Worm (Caenorhabditis elegans) whole organism, late embryonic: ENCODE results near the gene F16G10.13.

Experiments used
- C08G9.2 ChIP-seq: sonication (generic microtip); optimal IDR thresholded peaks from 2 replicates; lab custom pipeline; 2016; ENCODE audit warnings: mild to moderate bottlenecking, missing genetic modification characterization, moderate library complexity, missing compliant biosample characterization
- C38D4.7 ChIP-seq: fragments of 200-800 bp; sonication (Bioruptor generic); optimal IDR thresholded peaks from 2 replicates; lab custom pipeline; 2018; ENCODE audit warnings: mild to moderate bottlenecking, missing genetic modification characterization, moderate library complexity, missing compliant biosample characterization
- K09A11.1 ChIP-seq: sonication (generic microtip); optimal IDR thresholded peaks from 2 replicates; lab custom pipeline; 2017; ENCODE audit warnings: antibody characterized with exemption, mild to moderate bottlenecking, missing genetic modification characterization, missing compliant biosample characterization; ENCODE audit not compliant: insufficient read depth
- T23F11.4 ChIP-seq: fragments of 200-800 bp; sonication (Bioruptor generic); optimal IDR thresholded peaks from 2 replicates; lab custom pipeline; 2018; ENCODE audit warnings: mild to moderate bottlenecking, missing genetic modification characterization, missing compliant biosample characterization
- Y22D7AL.16 ChIP-seq: sonication (generic microtip); optimal IDR thresholded peaks from 2 replicates; lab custom pipeline; 2016; ENCODE audit warnings: missing genetic modification characterization, missing compliant biosample characterization
- ceh-14 ChIP-seq: sonication (generic microtip); optimal IDR thresholded peaks from 2 replicates; lab custom pipeline; 2016; ENCODE audit warnings: missing genotype, missing genetic modification characterization, missing compliant biosample characterization
- ceh-19 ChIP-seq: fragments of 200-800 bp; sonication (Bioruptor generic); optimal IDR thresholded peaks from 2 replicates; lab custom pipeline; 2018; ENCODE audit warnings: mild to moderate bottlenecking, missing genetic modification characterization, missing compliant biosample characterization
- ceh-22 ChIP-seq: sonication (generic microtip); optimal IDR thresholded peaks from 2 replicates; lab custom pipeline; 2017; ENCODE audit warnings: missing biosample characterization, missing genetic modification characterization
- ceh-24 ChIP-seq: sonication (generic microtip); optimal IDR thresholded peaks from 2 replicates; lab custom pipeline; 2016; ENCODE audit warnings: mild to moderate bottlenecking, missing genetic modification characterization, missing compliant biosample characterization
- ceh-30 ChIP-seq: fragments of 150-350 bp; optimal IDR thresholded peaks from 2 replicates; lab custom pipeline; 2014; ENCODE audit warnings: missing biosample characterization, missing genetic modification characterization
- ceh-34 ChIP-seq: sonication (generic microtip); optimal IDR thresholded peaks from 2 replicates; lab custom pipeline; 2016; ENCODE audit warnings: mild to moderate bottlenecking, missing genetic modification characterization, missing compliant biosample characterization
- ceh-45 ChIP-seq: fragments of 200-800 bp; sonication (Bioruptor generic); IDR thresholded peaks from 2 replicates; pipeline ENCODE4 v1.3.6; 2022; ENCODE audit warnings: missing genetic modification reagents, missing genetic modification characterization, missing compliant biosample characterization
- ceh-48 ChIP-seq: sonication (generic microtip); optimal IDR thresholded peaks from 2 replicates; lab custom pipeline; 2016; ENCODE audit warnings: missing genetic modification characterization, inconsistent platforms, missing compliant biosample characterization
- ceh-9 ChIP-seq: sonication (generic microtip); optimal IDR thresholded peaks from 2 replicates; lab custom pipeline; 2016; ENCODE audit warnings: mild to moderate bottlenecking, missing genetic modification characterization, inconsistent platforms, missing compliant biosample characterization
- che-1 ChIP-seq: sonication (generic microtip); optimal IDR thresholded peaks from 2 replicates; lab custom pipeline; 2016; ENCODE audit warnings: mild to moderate bottlenecking, missing genetic modification characterization, missing compliant biosample characterization
- dmd-4 ChIP-seq: sonication (generic microtip); optimal IDR thresholded peaks from 2 replicates; lab custom pipeline; 2016; ENCODE audit warnings: borderline replicate concordance, missing genetic modification characterization, missing compliant biosample characterization
- dve-1 ChIP-seq: sonication (generic microtip); optimal IDR thresholded peaks from 2 replicates; lab custom pipeline; 2017; ENCODE audit warnings: antibody characterized with exemption, mild to moderate bottlenecking, missing genetic modification characterization, missing compliant biosample characterization
- elt-2 ChIP-seq: sonication (generic microtip); optimal IDR thresholded peaks from 2 replicates; lab custom pipeline; 2016; ENCODE audit warnings: missing genetic modification reagents, missing genetic modification characterization, missing compliant biosample characterization
- elt-4 ChIP-seq: sonication (generic microtip); optimal IDR thresholded peaks from 2 replicates; lab custom pipeline; 2016; ENCODE audit warnings: missing genetic modification characterization, missing compliant biosample characterization
- eyg-1 ChIP-seq: sonication (generic microtip); optimal IDR thresholded peaks from 2 replicates; lab custom pipeline; 2016; ENCODE audit warnings: missing genotype, missing genetic modification characterization, missing compliant biosample characterization
- hlh-15 ChIP-seq: sonication (generic microtip); optimal IDR thresholded peaks from 2 replicates; lab custom pipeline; 2016; ENCODE audit warnings: missing genetic modification characterization, missing compliant biosample characterization
- hlh-6 ChIP-seq: sonication (generic microtip); optimal IDR thresholded peaks from 2 replicates; lab custom pipeline; 2016; ENCODE audit warnings: missing genotype, missing genetic modification characterization, missing compliant biosample characterization
- hlh-8 ChIP-seq: sonication (generic microtip); optimal IDR thresholded peaks from 2 replicates; lab custom pipeline; 2016; ENCODE audit warnings: missing genotype, missing genetic modification characterization, missing compliant biosample characterization
- lim-6 ChIP-seq: sonication (generic microtip); optimal IDR thresholded peaks from 2 replicates; lab custom pipeline; 2016; ENCODE audit warnings: missing genetic modification characterization, missing compliant biosample characterization
- nhr-232 ChIP-seq: sonication (generic microtip); optimal IDR thresholded peaks from 2 replicates; lab custom pipeline; 2016; ENCODE audit warnings: missing genetic modification characterization, missing compliant biosample characterization
- pag-3 ChIP-seq: sonication (generic microtip); optimal IDR thresholded peaks from 2 replicates; lab custom pipeline; 2016; ENCODE audit warnings: missing compliant biosample characterization, missing genetic modification characterization, borderline replicate concordance
- pqm-1 ChIP-seq: sonication (generic microtip); optimal IDR thresholded peaks from 2 replicates; lab custom pipeline; 2016; ENCODE audit warnings: missing genetic modification characterization, missing compliant biosample characterization
- pros-1 ChIP-seq: fragments of 150-350 bp; optimal IDR thresholded peaks from 2 replicates; lab custom pipeline; 2014; ENCODE audit warnings: missing biosample characterization, missing genetic modification reagents, missing genetic modification characterization
- ref-2 ChIP-seq: sonication (generic microtip); optimal IDR thresholded peaks from 2 replicates; lab custom pipeline; 2016; ENCODE audit warnings: missing genetic modification characterization, missing compliant biosample characterization
- sdc-2 ChIP-seq: sonication (generic microtip); optimal IDR thresholded peaks from 2 replicates; lab custom pipeline; 2016; ENCODE audit warnings: missing genotype, missing genetic modification characterization, missing compliant biosample characterization
- sox-2 ChIP-seq: fragments of 200-800 bp; sonication (Bioruptor generic); IDR thresholded peaks from 2 replicates; pipeline ENCODE4 v1.3.6; 2022; ENCODE audit warnings: missing genetic modification reagents, missing genetic modification characterization, missing compliant biosample characterization
- tbx-2 ChIP-seq: sonication (generic microtip); optimal IDR thresholded peaks from 2 replicates; lab custom pipeline; 2016; ENCODE audit warnings: missing genetic modification characterization, missing compliant biosample characterization
- tbx-7 ChIP-seq: sonication (generic microtip); optimal IDR thresholded peaks from 2 replicates; lab custom pipeline; 2016; ENCODE audit warnings: missing genotype, missing genetic modification characterization, missing compliant biosample characterization
- unc-3 ChIP-seq, 2 experiments: fragments of 200-800 bp in 1 of 2; sonication (Bioruptor generic) in 1 of 2; sonication (generic microtip) in 1 of 2; conservative IDR thresholded peaks in 1 of 2; optimal IDR thresholded peaks in 1 of 2; 2 replicates each; pipeline versions ENCODE4 v1.3.6 to Lab custom; 2016 to 2022; ENCODE audit warnings: missing compliant biosample characterization in 2 of 2, missing genetic modification characterization in 2 of 2, missing genetic modification reagents in 1 of 2
- unc-42 ChIP-seq: sonication (generic microtip); optimal IDR thresholded peaks from 2 replicates; lab custom pipeline; 2016; ENCODE audit warnings: missing genotype, missing genetic modification characterization, missing compliant biosample characterization
- unc-55 ChIP-seq: sonication (generic microtip); optimal IDR thresholded peaks from 2 replicates; lab custom pipeline; 2017; ENCODE audit warnings: missing biosample characterization, missing genetic modification reagents, missing genetic modification characterization
- zip-5 ChIP-seq: sonication (generic microtip); optimal IDR thresholded peaks from 2 replicates; lab custom pipeline; 2016; ENCODE audit warnings: missing genetic modification characterization, missing compliant biosample characterization
- ztf-16 ChIP-seq: sonication (generic microtip); optimal IDR thresholded peaks from 2 replicates; lab custom pipeline; 2017; ENCODE audit warnings: missing genetic modification characterization, missing compliant biosample characterization

The F16G10.13 gene

ce11 chrII:2431972-2432371 lies 36.2 kb upstream of the F16G10.13 start, which contains the start of gene ceh-86:
Gene ceh-86, minus strand, starts transcription at chrII:2432072.
- TF ChIP-seq Y22D7AL.16 (no peak), ceh-48 (peak; percentile 55), hlh-15 (no peak), tbx-7 (tag; lab: Kevin White, UChicago) (no peak), ceh-22 (no peak), K09A11.1 (no peak)

ce11 chrII:2422427-2422826 lies 26.7 kb upstream of the F16G10.13 start:
- TF ChIP-seq che-1 (tag; lab: Kevin White, UChicago) = no peak
- TF ChIP-seq pag-3 (tag; lab: Kevin White, UChicago) = no peak

DNA sequence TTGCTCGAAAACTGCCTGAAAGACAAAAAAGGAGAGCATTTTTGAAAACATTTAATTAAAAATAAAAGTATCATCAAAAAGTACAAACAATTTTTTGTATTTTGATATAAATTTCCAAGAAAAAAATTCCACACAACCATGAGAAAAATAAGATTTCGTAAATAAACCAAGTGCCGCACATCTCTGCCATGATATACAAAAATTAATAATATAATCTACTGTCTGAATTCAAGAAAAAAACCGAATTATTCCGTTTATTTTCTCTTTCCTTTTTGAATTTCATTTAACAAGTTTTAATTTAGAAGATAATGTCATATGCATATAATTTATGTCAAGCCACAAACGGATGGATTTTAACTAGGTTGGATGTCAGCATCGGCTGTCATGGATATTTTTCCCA lies 26.1 kb upstream of the F16G10.13 start, which contains the start of gene F42G2.2:
TSS of gene F42G2.2 (plus strand) at position 301 of the 400 bp plus-strand sequence.
- TF ChIP-seq ceh-30 (tag; lab: Kevin White, UChicago) (no peak), C38D4.7 (GFP tag; lab: Kevin White, UChicago) (no peak), ceh-9 (tag; lab: Kevin White, UChicago) (no peak), ceh-45 (GFP tag; lab: Robert Waterston, UW) (no peak), T23F11.4 (GFP tag; lab: Kevin White, UChicago) (no peak), eyg-1 (tag; lab: Kevin White, UChicago) (no peak), nhr-232 (no peak), ref-2 (tag; lab: Kevin White, UChicago) (no peak), unc-3 (GFP tag; conservative IDR thresholded peaks at IDR 0.05; lab: Robert Waterston, UW) (no peak), unc-3 (tag; optimal IDR thresholded peaks at IDR 0.05; lab: Kevin White, UChicago) (no peak), ceh-24 (tag; lab: Kevin White, UChicago) (no peak), zip-5 (tag; lab: Kevin White, UChicago) (no peak), lim-6 (no peak), dmd-4 (tag; lab: Kevin White, UChicago) (no peak), ztf-16 (tag; lab: Kevin White, UChicago) (no peak), pros-1 (tag; lab: Kevin White, UChicago) (no peak), unc-42 (tag; lab: Kevin White, UChicago) (no peak), ceh-19 (no peak), hlh-8 (tag; lab: Kevin White, UChicago) (no peak), hlh-6 (tag; lab: Kevin White, UChicago) (no peak), dve-1 (tag; lab: Kevin White, UChicago) (no peak)

DNA sequence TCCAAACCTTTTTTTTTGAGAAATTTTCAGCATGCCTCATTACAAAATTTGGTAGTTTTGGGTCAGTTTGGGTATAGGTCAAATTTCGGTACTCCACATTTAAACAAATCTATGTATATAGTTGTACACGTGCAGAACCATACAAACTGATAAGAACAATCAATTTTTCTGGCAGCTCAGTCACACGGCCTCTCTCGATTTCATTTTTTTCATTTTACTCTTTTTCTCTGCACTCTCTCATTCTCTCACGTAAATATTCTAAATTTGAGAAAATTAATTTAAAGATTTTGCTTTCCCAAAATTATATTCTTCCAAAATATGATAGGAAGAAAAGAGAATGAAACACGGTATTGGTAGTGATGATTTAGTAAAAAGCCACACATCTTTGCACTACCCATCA lies 25.4 kb upstream of the F16G10.13 start:
- TF ChIP-seq unc-55 (no peak), elt-2 (tag; lab: Kevin White, UChicago) (peak; percentile 24)
- TF ChIP-seq, all 69 proteins: peak for 1

- TF ChIP-seq sox-2 (no peak), elt-2 (tag; lab: Kevin White, UChicago) (peak; percentile 21), elt-4 (tag; lab: Kevin White, UChicago) (no peak), ceh-22 (no peak)
Measured at ce11 chrII:2420685-2421084, 24.9 kb upstream of the F16G10.13 start.

- TF ChIP-seq C08G9.2 (tag; lab: Kevin White, UChicago) (no peak), ceh-34 (no peak), tbx-2 (tag; lab: Kevin White, UChicago) (no peak), pqm-1 (tag; lab: Kevin White, UChicago) (no peak), ceh-14 (tag; lab: Kevin White, UChicago) (no peak), unc-42 (tag; lab: Kevin White, UChicago) (no peak), sdc-2 (tag; lab: Kevin White, UChicago) (no peak), sox-2 (no peak), K09A11.1 (no peak), unc-55 (no peak)
Measured at ce11 chrII:2418836-2419235, 23.1 kb upstream of the F16G10.13 start, which contains the start of gene fbxc-20. Gene fbxc-20, plus strand, starts transcription at chrII:2419136.
